Fruit fly (Drosophila melanogaster) whole organism, adult: ENCODE measurements around the gene Boh2.

Experiments used
- CG11617 ChIP-seq: fragments of 200-800 bp; sonication (Bioruptor generic); optimal IDR thresholded peaks from 2 replicates; lab custom pipeline; 2017; ENCODE audit warnings: mild to moderate bottlenecking, missing biosample characterization, missing genetic modification reagents, missing genetic modification characterization
- CG12768 ChIP-seq: fragments of 200-800 bp; sonication (Bioruptor generic); optimal IDR thresholded peaks from 2 replicates; lab custom pipeline; 2017; ENCODE audit warnings: missing biosample characterization, missing genetic modification characterization, mild to moderate bottlenecking, moderate library complexity, missing genetic modification reagents
- CG14711 ChIP-seq: fragments of 200-800 bp; sonication (Bioruptor generic); optimal IDR thresholded peaks from 2 replicates; lab custom pipeline; 2018; ENCODE audit warnings: missing biosample characterization, mild to moderate bottlenecking, missing genetic modification characterization, moderate library complexity
- CG1620 ChIP-seq: fragments of 200-800 bp; sonication (Bioruptor generic); optimal IDR thresholded peaks from 2 replicates; lab custom pipeline; 2016; ENCODE audit warnings: missing biosample characterization, missing genetic modification characterization
- CG33017 ChIP-seq: fragments of 200-800 bp; sonication (Bioruptor generic); optimal IDR thresholded peaks from 2 replicates; lab custom pipeline; 2018; ENCODE audit warnings: missing biosample characterization, mild to moderate bottlenecking, missing genetic modification characterization, moderate library complexity
- CG5204 ChIP-seq: fragments of 200-800 bp; sonication (Bioruptor generic); optimal IDR thresholded peaks from 2 replicates; lab custom pipeline; 2016; ENCODE audit warnings: missing biosample characterization, missing genetic modification characterization
- CG7045 ChIP-seq: fragments of 200-800 bp; sonication (Bioruptor generic); optimal IDR thresholded peaks from 2 replicates; lab custom pipeline; 2017; ENCODE audit warnings: missing biosample characterization, mild to moderate bottlenecking, missing genetic modification characterization
- CG7101 ChIP-seq: fragments of 200-800 bp; sonication (Bioruptor generic); optimal IDR thresholded peaks from 2 replicates; lab custom pipeline; 2018; ENCODE audit warnings: missing biosample characterization, mild to moderate bottlenecking, missing genetic modification characterization, moderate library complexity
- Clk ChIP-seq: fragments of 200-800 bp; sonication (Bioruptor generic); optimal IDR thresholded peaks from 2 replicates; lab custom pipeline; 2017; ENCODE audit warnings: missing biosample characterization, missing genetic modification characterization
- Crg-1 ChIP-seq: fragments of 200-800 bp; sonication (Bioruptor generic); optimal IDR thresholded peaks from 2 replicates; lab custom pipeline; 2016; ENCODE audit warnings: missing biosample characterization, missing genetic modification characterization
- Hr96 ChIP-seq: fragments of 200-800 bp; sonication (Bioruptor generic); optimal IDR thresholded peaks from 2 replicates; lab custom pipeline; 2016; ENCODE audit warnings: missing biosample characterization, missing genetic modification characterization
- Mnt ChIP-seq: fragments of 200-800 bp; sonication (Bioruptor generic); optimal IDR thresholded peaks from 2 replicates; lab custom pipeline; 2016; ENCODE audit warnings: missing biosample characterization, mild to moderate bottlenecking, missing genetic modification characterization
- bab1 ChIP-seq: fragments of 200-800 bp; sonication (Bioruptor generic); optimal IDR thresholded peaks from 3 replicates; lab custom pipeline; 2019; ENCODE audit warnings: missing biosample characterization, mild to moderate bottlenecking, missing genetic modification characterization, moderate library complexity
- cic ChIP-seq: fragments of 200-800 bp; sonication (Bioruptor generic); optimal IDR thresholded peaks from 2 replicates; lab custom pipeline; 2017; ENCODE audit warnings: missing biosample characterization, mild to moderate bottlenecking, missing genetic modification characterization, moderate library complexity
- cnc ChIP-seq, 2 experiments: fragments of >200 bp; optimal IDR thresholded peaks; 2 replicates each; lab custom pipeline; 2017
- kay ChIP-seq: fragments of 200-800 bp; sonication (Bioruptor generic); peaks from one replicate; lab custom pipeline; 2016; ENCODE audit warnings: missing biosample characterization, missing genetic modification characterization, borderline replicate concordance
- ovo ChIP-seq: fragments of 200-800 bp; sonication (Bioruptor generic); optimal IDR thresholded peaks from 2 replicates; lab custom pipeline; 2016; ENCODE audit warnings: missing biosample characterization, missing genetic modification characterization
- pad ChIP-seq: fragments of 200-800 bp; sonication (Bioruptor generic); optimal IDR thresholded peaks from 3 replicates; lab custom pipeline; 2017; ENCODE audit warnings: missing biosample characterization, missing genetic modification characterization, mild to moderate bottlenecking, moderate library complexity, missing genetic modification reagents
- tj ChIP-seq: fragments of 200-800 bp; sonication (Bioruptor generic); optimal IDR thresholded peaks from 3 replicates; lab custom pipeline; 2017; ENCODE audit warnings: missing biosample characterization, mild to moderate bottlenecking, missing genetic modification characterization, moderate library complexity
- toe ChIP-seq: fragments of 200-800 bp; sonication (Bioruptor generic); optimal IDR thresholded peaks from 2 replicates; lab custom pipeline; 2016; ENCODE audit warnings: missing biosample characterization, missing genetic modification characterization

Gene Boh2

dm6 chr2L:11175393-11176258 lies 3.2 kb upstream of the Boh2 start:
- TF ChIP-seq Clk (GFP tag; lab: Kevin White, UChicago) (no peak), CG7101 (tag; lab: Kevin White, UChicago) (no peak), bab1 (no peak), CG5204 (GFP tag; lab: Kevin White, UChicago) (no peak), cnc (optimal IDR thresholded peaks at IDR 0.05; lab: Kevin White, UChicago) (no peak), kay (GFP tag; lab: Kevin White, UChicago) (no peak), CG14711 (tag; lab: Kevin White, UChicago) (no peak), Mnt (GFP tag; lab: Kevin White, UChicago) (no peak), cic (GFP tag; lab: Kevin White, UChicago) (no peak), pad (no peak), tj (GFP tag; lab: Kevin White, UChicago) (no peak), CG12768 (GFP tag; lab: Kevin White, UChicago) (no peak), Crg-1 (GFP tag; lab: Kevin White, UChicago) (no peak), toe (no peak), CG1620 (GFP tag; lab: Kevin White, UChicago) (no peak), Hr96 (GFP tag; lab: Kevin White, UChicago) (no peak)

dm6 chr2L:11178334-11178733 lies 498 bp upstream of the Boh2 start:
- TF ChIP-seq Hr96 (GFP tag; lab: Kevin White, UChicago) (no peak), CG1620 (GFP tag; lab: Kevin White, UChicago) (no peak), bab1 (no peak), CG33017 (tag; lab: Kevin White, UChicago) (no peak), kay (GFP tag; lab: Kevin White, UChicago) (no peak), CG5204 (GFP tag; lab: Kevin White, UChicago) (no peak), CG14711 (tag; lab: Kevin White, UChicago) (no peak), Crg-1 (GFP tag; lab: Kevin White, UChicago) (no peak), pad (no peak), cnc (optimal IDR thresholded peaks at IDR 0.05; lab: Kevin White, UChicago) (no peak), toe (no peak), tj (GFP tag; lab: Kevin White, UChicago) (no peak), CG7045 (GFP tag; lab: Kevin White, UChicago) (no peak), CG7101 (tag; lab: Kevin White, UChicago) (no peak), CG12768 (GFP tag; lab: Kevin White, UChicago) (no peak), CG11617 (no peak), cic (GFP tag; lab: Kevin White, UChicago) (no peak)

DNA sequence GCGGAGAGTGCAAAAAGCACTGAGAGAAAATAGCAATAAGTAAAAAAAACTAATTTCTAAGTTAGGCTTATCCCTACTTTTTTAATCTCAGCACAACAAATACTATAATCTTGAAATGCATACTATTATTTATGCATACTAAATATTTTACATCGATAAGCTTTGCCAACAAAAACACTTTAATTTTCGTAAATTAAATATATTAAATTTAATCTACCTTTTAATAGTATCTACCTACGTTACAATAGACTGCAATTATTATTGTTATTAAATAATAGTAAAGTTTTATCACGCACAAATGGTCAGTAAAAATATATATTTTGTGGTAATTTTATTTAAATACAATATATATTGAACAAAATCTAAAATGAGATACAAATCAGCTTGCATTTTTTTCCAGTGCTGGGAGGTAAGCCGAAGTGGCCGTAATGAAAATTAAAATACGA lies 3.3 kb downstream of the Boh2 start:
- TF ChIP-seq pad = no peak
- TF ChIP-seq cic (GFP tag; lab: Kevin White, UChicago) = no peak
- no peak for TF ChIP-seq kay (GFP tag; lab: Kevin White, UChicago)

dm6 chr2L:11182610-11183243 lies 3.9 kb downstream of the Boh2 start:
- TF ChIP-seq kay (GFP tag; lab: Kevin White, UChicago) = peak; percentile 20
- peak; percentile 86 for TF ChIP-seq tj (GFP tag; lab: Kevin White, UChicago)
- TF ChIP-seq ovo = no peak
- no peak for TF ChIP-seq Crg-1 (GFP tag; lab: Kevin White, UChicago)
- no peak for TF ChIP-seq CG1620 (GFP tag; lab: Kevin White, UChicago)

dm6 chr2L:11184144-11184543 lies 5.3 kb downstream of the Boh2 start:
- TF ChIP-seq Crg-1 (GFP tag; lab: Kevin White, UChicago) = no peak
- no peak for TF ChIP-seq bab1
- no peak for TF ChIP-seq kay (GFP tag; lab: Kevin White, UChicago)
- TF ChIP-seq CG33017 (tag; lab: Kevin White, UChicago) = no peak
- no peak for TF ChIP-seq toe
- no peak for TF ChIP-seq CG7101 (tag; lab: Kevin White, UChicago)
- TF ChIP-seq Hr96 (GFP tag; lab: Kevin White, UChicago) = no peak
- no peak for TF ChIP-seq CG11617
- TF ChIP-seq ovo = no peak
- TF ChIP-seq pad = no peak
- TF ChIP-seq tj (GFP tag; lab: Kevin White, UChicago) = no peak
- TF ChIP-seq CG5204 (GFP tag; lab: Kevin White, UChicago) = no peak
- TF ChIP-seq Mnt (GFP tag; lab: Kevin White, UChicago) = no peak
- no peak for TF ChIP-seq cic (GFP tag; lab: Kevin White, UChicago)
- TF ChIP-seq CG1620 (GFP tag; lab: Kevin White, UChicago) = no peak
- no peak for TF ChIP-seq CG14711 (tag; lab: Kevin White, UChicago)
- TF ChIP-seq cnc (optimal IDR thresholded peaks at IDR 0.05; lab: Kevin White, UChicago) = no peak
- TF ChIP-seq Clk (GFP tag; lab: Kevin White, UChicago) = no peak
- TF ChIP-seq CG12768 (GFP tag; lab: Kevin White, UChicago) = no peak
- TF ChIP-seq CG7045 (GFP tag; lab: Kevin White, UChicago) = no peak
